Worm (Caenorhabditis elegans) whole organism, mixed stage, embryonic: Measurements from ENCODE around the gene F20D6.2.

Experiments used
- nhr-237 ChIP-seq: fragments of 150-350 bp; optimal IDR thresholded peaks from 2 replicates; lab custom pipeline; 2014; ENCODE audit warnings: missing biosample characterization, missing genetic modification characterization
- pha-4 ChIP-seq: fragments of 150-350 bp; optimal IDR thresholded peaks from 2 replicates; lab custom pipeline; 2018; ENCODE audit warnings: missing biosample characterization, missing genetic modification reagents, missing genetic modification characterization

- TF ChIP-seq nhr-237 (tag; lab: Kevin White, UChicago) (no peak), pha-4 (no peak)
Measured at ce11 chrV:8169150-8169549, 16.7 kb upstream of the F20D6.2 start.
